Worm (Caenorhabditis elegans) whole organism, young adult: ENCODE data around the gene imp-2.

Source experiments
- B0019.2 ChIP-seq: fragments of 200-800 bp; sonication (Bioruptor generic); conservative IDR thresholded peaks from 2 replicates; pipeline ENCODE4 v1.3.6; 2022; ENCODE audit warnings: missing genetic modification reagents, missing genetic modification characterization, missing compliant biosample characterization
- B0035.1 ChIP-seq: sonication (generic microtip); optimal IDR thresholded peaks from 2 replicates; lab custom pipeline; 2016; ENCODE audit warnings: missing genetic modification characterization, mild to moderate bottlenecking, missing compliant biosample characterization, missing genotype, missing genetic modification reagents
- B0261.1 ChIP-seq: sonication (generic microtip); optimal IDR thresholded peaks from 2 replicates; lab custom pipeline; 2016; ENCODE audit warnings: mild to moderate bottlenecking, missing genetic modification characterization, moderate library complexity, missing compliant biosample characterization
- C17E4.6 ChIP-seq: fragments of 200-800 bp; sonication (Bioruptor generic); IDR thresholded peaks from 2 replicates; pipeline ENCODE4 v1.3.6; 2022; ENCODE audit warnings: missing genetic modification reagents, missing genetic modification characterization, missing compliant biosample characterization
- D2030.7 ChIP-seq: fragments of 200-800 bp; sonication (Bioruptor generic); IDR thresholded peaks from 2 replicates; pipeline ENCODE4 v1.3.6; 2022; ENCODE audit warnings: missing genetic modification reagents, missing genetic modification characterization, missing compliant biosample characterization
- F22D6.2 ChIP-seq: sonication (generic microtip); optimal IDR thresholded peaks from 2 replicates; lab custom pipeline; 2016; ENCODE audit warnings: mild to moderate bottlenecking, missing genetic modification characterization, missing compliant biosample characterization
- F23B12.7 ChIP-seq: sonication (generic microtip); optimal IDR thresholded peaks from 2 replicates; lab custom pipeline; 2017; ENCODE audit warnings: missing genetic modification characterization, mild to moderate bottlenecking, missing compliant biosample characterization, antibody characterized with exemption, moderate library complexity; ENCODE audit not compliant: insufficient read depth
- F33H1.4 ChIP-seq: fragments of 200-800 bp; sonication (Bioruptor generic); IDR thresholded peaks from 2 replicates; pipeline ENCODE4 v1.3.6; 2022; ENCODE audit warnings: missing genetic modification reagents, missing genetic modification characterization, missing compliant biosample characterization
- F37B4.10 ChIP-seq: fragments of 200-800 bp; sonication (Bioruptor generic); IDR thresholded peaks from 2 replicates; pipeline ENCODE4 v1.3.6; 2022; ENCODE audit warnings: missing genetic modification characterization, missing compliant biosample characterization
- F49E8.2 ChIP-seq: sonication (generic microtip); optimal IDR thresholded peaks from 3 replicates; lab custom pipeline; 2017; ENCODE audit warnings: missing genetic modification characterization, mild to moderate bottlenecking, missing compliant biosample characterization, antibody characterized with exemption, moderate library complexity; ENCODE audit not compliant: insufficient read depth
- F52B5.7 ChIP-seq: sonication (generic microtip); optimal IDR thresholded peaks from 2 replicates; lab custom pipeline; 2016; ENCODE audit warnings: mild to moderate bottlenecking, missing genetic modification characterization, missing compliant biosample characterization
- F57A8.1 ChIP-seq: fragments of 200-800 bp; sonication (Bioruptor generic); optimal IDR thresholded peaks from 2 replicates; lab custom pipeline; 2018; ENCODE audit warnings: mild to moderate bottlenecking, missing genetic modification characterization, moderate library complexity, missing compliant biosample characterization
- K12H6.12 ChIP-seq: fragments of 200-800 bp; sonication (Bioruptor generic); optimal IDR thresholded peaks from 2 replicates; lab custom pipeline; 2018; ENCODE audit warnings: mild to moderate bottlenecking, missing genetic modification characterization, missing compliant biosample characterization
- Y95B8A.8 ChIP-seq: fragments of 200-800 bp; sonication (Bioruptor generic); IDR thresholded peaks from 2 replicates; pipeline ENCODE4 v1.3.6; 2022; ENCODE audit warnings: missing genetic modification reagents, missing genetic modification characterization, missing compliant biosample characterization
- ZK185.1 ChIP-seq: sonication (generic microtip); optimal IDR thresholded peaks from 2 replicates; lab custom pipeline; 2016; ENCODE audit warnings: mild to moderate bottlenecking, missing genetic modification characterization, missing compliant biosample characterization; ENCODE audit not compliant: poor library complexity, severe bottlenecking
- akir-1 ChIP-seq: fragments of 200-800 bp; sonication (Bioruptor generic); optimal IDR thresholded peaks from 2 replicates; lab custom pipeline; 2018; ENCODE audit warnings: mild to moderate bottlenecking, missing genetic modification characterization, moderate library complexity, missing compliant biosample characterization
- ama-1 ChIP-seq, 3 experiments: fragments of 150-350 bp in 1 of 3; sonication (generic microtip) in 2 of 3; optimal IDR thresholded peaks; 2 replicates each; lab custom pipeline; 2014 to 2018; ENCODE audit warnings: missing biosample characterization in 2 of 3, missing genetic modification characterization in 2 of 3, missing genetic modification reagents in 2 of 3
- athp-1 ChIP-seq: sonication (generic microtip); optimal IDR thresholded peaks from 2 replicates; lab custom pipeline; 2017; ENCODE audit warnings: mild to moderate bottlenecking, missing genetic modification characterization, missing compliant biosample characterization
- ccch-3 ChIP-seq: fragments of 200-800 bp; sonication (Bioruptor generic); optimal IDR thresholded peaks from 2 replicates; lab custom pipeline; 2018; ENCODE audit warnings: mild to moderate bottlenecking, missing genetic modification characterization, missing compliant biosample characterization
- cebp-1 ChIP-seq, 2 experiments: fragments of 200-800 bp in 1 of 2; sonication (Bioruptor generic) in 1 of 2; sonication (generic microtip) in 1 of 2; IDR thresholded peaks in 1 of 2; optimal IDR thresholded peaks in 1 of 2; 2 replicates each; pipeline versions ENCODE4 v1.3.6 to Lab custom; 2017 to 2022; ENCODE audit warnings: missing compliant biosample characterization in 2 of 2, missing genetic modification characterization in 2 of 2, mild to moderate bottlenecking in 1 of 2, missing genetic modification reagents in 1 of 2, moderate library complexity in 1 of 2
- ceh-58 ChIP-seq: fragments of 200-800 bp; sonication (Bioruptor generic); IDR thresholded peaks from 2 replicates; pipeline ENCODE4 v1.3.6; 2022; ENCODE audit warnings: missing genetic modification characterization, missing compliant biosample characterization
- ceh-91 ChIP-seq: fragments of 200-800 bp; sonication (Bioruptor generic); IDR thresholded peaks from 2 replicates; pipeline ENCODE4 v1.3.6; 2022; ENCODE audit warnings: missing genetic modification reagents, missing genetic modification characterization, missing compliant biosample characterization
- dox-1 ChIP-seq: fragments of 200-800 bp; sonication (Bioruptor generic); IDR thresholded peaks from 2 replicates; pipeline ENCODE4 v1.3.6; 2022; ENCODE audit warnings: missing genetic modification reagents, missing genetic modification characterization, missing compliant biosample characterization
- efl-1 ChIP-seq: fragments of 150-350 bp; optimal IDR thresholded peaks from 2 replicates; lab custom pipeline; 2014; ENCODE audit warnings: missing biosample characterization, missing genetic modification reagents, missing genetic modification characterization
- egrh-3 ChIP-seq: fragments of 200-800 bp; sonication (Bioruptor generic); IDR thresholded peaks from 2 replicates; pipeline ENCODE4 v1.3.6; 2022; ENCODE audit warnings: missing genetic modification reagents, missing genetic modification characterization, missing compliant biosample characterization
- ets-4 ChIP-seq: fragments of 200-800 bp; sonication (Bioruptor generic); optimal IDR thresholded peaks from 2 replicates; lab custom pipeline; 2018; ENCODE audit warnings: mild to moderate bottlenecking, missing genetic modification characterization, missing compliant biosample characterization
- fkh-3 ChIP-seq: sonication (generic microtip); optimal IDR thresholded peaks from 2 replicates; lab custom pipeline; 2016; ENCODE audit warnings: mild to moderate bottlenecking, missing genetic modification characterization, missing compliant biosample characterization
- gei-17 ChIP-seq: fragments of 200-800 bp; sonication (Bioruptor generic); optimal IDR thresholded peaks from 2 replicates; lab custom pipeline; 2018; ENCODE audit warnings: mild to moderate bottlenecking, missing genetic modification characterization, missing compliant biosample characterization
- hlh-26 ChIP-seq: fragments of 200-800 bp; sonication (Bioruptor generic); conservative IDR thresholded peaks from 2 replicates; pipeline ENCODE4 v1.3.6; 2022; ENCODE audit warnings: missing genetic modification reagents, missing genetic modification characterization, missing compliant biosample characterization
- hrde-1 ChIP-seq: sonication (generic microtip); optimal IDR thresholded peaks from 2 replicates; lab custom pipeline; 2016; ENCODE audit warnings: missing genetic modification characterization, mild to moderate bottlenecking, missing compliant biosample characterization, moderate library complexity, missing genotype, missing genetic modification reagents, borderline replicate concordance
- let-607 ChIP-seq, 2 experiments: fragments of 200-800 bp in 1 of 2; sonication (Bioruptor generic) in 1 of 2; sonication (generic microtip) in 1 of 2; optimal IDR thresholded peaks; 2 replicates each; lab custom pipeline; 2016 to 2018; ENCODE audit warnings: mild to moderate bottlenecking in 2 of 2, missing compliant biosample characterization in 2 of 2, missing genetic modification characterization in 2 of 2, moderate library complexity in 2 of 2, missing genotype in 1 of 2
- lin-40 ChIP-seq: sonication (generic microtip); optimal IDR thresholded peaks from 2 replicates; lab custom pipeline; 2016; ENCODE audit warnings: missing genetic modification characterization, mild to moderate bottlenecking, missing compliant biosample characterization, missing genotype, missing genetic modification reagents
- lir-1 ChIP-seq: fragments of 200-800 bp; sonication (Bioruptor generic); conservative IDR thresholded peaks from 2 replicates; pipeline ENCODE4 v1.3.6; 2022; ENCODE audit warnings: missing genetic modification reagents, missing genetic modification characterization, missing compliant biosample characterization
- madf-8 ChIP-seq: fragments of 200-800 bp; sonication (Bioruptor generic); conservative IDR thresholded peaks from 2 replicates; pipeline ENCODE4 v1.3.6; 2022; ENCODE audit warnings: missing genetic modification reagents, missing genetic modification characterization, missing compliant biosample characterization
- mes-4 ChIP-seq: sonication (generic microtip); optimal IDR thresholded peaks from 2 replicates; lab custom pipeline; 2016; ENCODE audit warnings: missing genotype, missing genetic modification characterization, missing compliant biosample characterization
- nfyb-1 ChIP-seq: fragments of 200-800 bp; sonication (Bioruptor generic); IDR thresholded peaks from 2 replicates; pipeline ENCODE4 v1.3.6; 2022; ENCODE audit warnings: missing genetic modification reagents, missing genetic modification characterization, missing compliant biosample characterization
- nhr-120 ChIP-seq: fragments of 200-800 bp; sonication (Bioruptor generic); IDR thresholded peaks from 2 replicates; pipeline ENCODE4 v1.3.6; 2022; ENCODE audit warnings: missing genetic modification characterization, missing compliant biosample characterization
- nhr-179 ChIP-seq: sonication (generic microtip); optimal IDR thresholded peaks from 2 replicates; lab custom pipeline; 2016; ENCODE audit warnings: mild to moderate bottlenecking, missing genetic modification characterization, missing compliant biosample characterization
- nhr-90 ChIP-seq: sonication (generic microtip); optimal IDR thresholded peaks from 2 replicates; lab custom pipeline; 2016; ENCODE audit warnings: missing genotype, mild to moderate bottlenecking, missing genetic modification characterization, missing compliant biosample characterization
- rcor-1 ChIP-seq: fragments of 200-800 bp; sonication (Bioruptor generic); IDR thresholded peaks from 2 replicates; pipeline ENCODE4 v1.3.6; 2022; ENCODE audit warnings: missing genetic modification reagents, missing genetic modification characterization, missing compliant biosample characterization
- rec-8 ChIP-seq, 2 experiments: sonication (generic microtip); optimal IDR thresholded peaks; 2 replicates each; lab custom pipeline; 2016; ENCODE audit warnings: mild to moderate bottlenecking in 2 of 2, missing genetic modification characterization in 2 of 2, missing genetic modification reagents in 2 of 2, missing genotype in 2 of 2, missing biosample characterization in 1 of 2, missing compliant biosample characterization in 1 of 2, moderate library complexity in 1 of 2
- snpc-1.3 ChIP-seq: sonication (generic microtip); optimal IDR thresholded peaks from 2 replicates; lab custom pipeline; 2017; ENCODE audit warnings: missing genetic modification characterization, mild to moderate bottlenecking, missing compliant biosample characterization, antibody characterized with exemption, moderate library complexity, missing genotype, missing genetic modification reagents; ENCODE audit not compliant: insufficient read depth
- sptf-2 ChIP-seq: fragments of 200-800 bp; sonication (Bioruptor generic); optimal IDR thresholded peaks from 2 replicates; lab custom pipeline; 2018; ENCODE audit warnings: mild to moderate bottlenecking, missing genetic modification characterization, missing compliant biosample characterization
- xnd-1 ChIP-seq: sonication (generic microtip); optimal IDR thresholded peaks from 2 replicates; lab custom pipeline; 2016; ENCODE audit warnings: missing genotype, missing genetic modification reagents, missing genetic modification characterization, missing compliant biosample characterization
- ztf-25 ChIP-seq: fragments of 200-800 bp; sonication (Bioruptor generic); IDR thresholded peaks from 2 replicates; pipeline ENCODE4 v1.3.6; 2022; ENCODE audit warnings: missing genetic modification reagents, missing genetic modification characterization, missing compliant biosample characterization
- ztf-6 ChIP-seq: fragments of 200-800 bp; sonication (Bioruptor generic); IDR thresholded peaks from 2 replicates; pipeline ENCODE4 v1.3.6; 2022; ENCODE audit warnings: missing genetic modification reagents, missing genetic modification characterization, missing compliant biosample characterization

imp-2 gene

DNA sequence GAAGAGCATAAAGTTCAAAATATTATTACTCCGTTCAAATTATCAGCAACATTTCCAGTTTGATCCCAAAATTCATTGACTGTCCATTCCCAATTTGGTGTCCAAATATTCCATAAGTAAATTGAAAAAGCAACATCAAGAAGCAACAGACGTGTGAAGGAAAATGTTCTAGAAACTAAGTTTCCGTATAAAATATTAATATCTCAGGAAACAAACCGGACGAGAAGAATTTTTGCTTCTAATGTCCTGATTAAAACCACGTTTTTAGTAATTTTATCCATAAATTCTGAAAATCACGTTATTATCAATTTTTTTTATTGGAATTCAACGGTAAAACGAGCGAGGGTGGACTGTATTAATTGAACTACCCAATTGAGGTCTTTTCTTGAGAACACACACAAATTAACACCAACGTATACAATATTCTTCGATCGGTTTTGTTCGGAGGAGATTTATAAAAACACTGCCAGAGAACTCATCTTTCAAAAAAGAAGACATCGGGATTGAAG is 28.3 kb upstream of the imp-2 start, which contains the start of gene pigq-1 (continued):
- no peak for TF ChIP-seq ceh-58 (GFP tag; lab: Robert Waterston, UW)
- no peak for TF ChIP-seq B0261.1 (tag; lab: Kevin White, UChicago)
- no peak for TF ChIP-seq ccch-3 (GFP tag; lab: Kevin White, UChicago)
- TF ChIP-seq let-607 (tag; optimal IDR thresholded peaks at IDR 0.05; lab: Kevin White, UChicago), result peak in 1 of 2 experiments; percentile 34
- TF ChIP-seq F52B5.7 (tag; lab: Kevin White, UChicago), result no peak
- TF ChIP-seq K12H6.12 (tag; lab: Kevin White, UChicago), result no peak
- TF ChIP-seq xnd-1 (tag; lab: Kevin White, UChicago), result peak; percentile 28
- peak; percentile 83 for TF ChIP-seq ZK185.1
- no peak for TF ChIP-seq F57A8.1 (GFP tag; lab: Kevin White, UChicago)
- no peak for TF ChIP-seq dox-1 (GFP tag; lab: Robert Waterston, UW)
- TF ChIP-seq F49E8.2 (tag; lab: Kevin White, UChicago), result peak; percentile 86
- TF ChIP-seq lir-1 (GFP tag; lab: Robert Waterston, UW), result no peak
- no peak for TF ChIP-seq hlh-26 (GFP tag; lab: Robert Waterston, UW)
- peak; percentile 38 for TF ChIP-seq lin-40
- 0 out of 2 replicates have a peak, but pooled peaks have one; percentile 19 for TF ChIP-seq D2030.7 (GFP tag; lab: Robert Waterston, UW)
- TF ChIP-seq C17E4.6 (GFP tag; lab: Robert Waterston, UW), result 0 out of 2 replicates have a peak, but pooled peaks have one; percentile 6
- TF ChIP-seq ceh-91 (GFP tag; lab: Robert Waterston, UW), result no peak
- TF ChIP-seq B0019.2 (GFP tag; lab: Robert Waterston, UW), result no peak
- TF ChIP-seq F23B12.7, result no peak
- no peak for TF ChIP-seq cebp-1 (GFP tag; IDR thresholded peaks at IDR 0.05; lab: Robert Waterston, UW)
- peak; percentile 35 for TF ChIP-seq cebp-1 (tag; optimal IDR thresholded peaks at IDR 0.05; lab: Kevin White, UChicago)
- TF ChIP-seq gei-17 (GFP tag; lab: Kevin White, UChicago), result no peak
- peak; percentile 90 for TF ChIP-seq ama-1 (optimal IDR thresholded peaks at IDR 0.05; lab: Kevin White, UChicago)
- no peak for TF ChIP-seq ama-1 (GFP tag; optimal IDR thresholded peaks at IDR 0.05; lab: Kevin White, UChicago)
- peak; percentile 71; the same call in 1 of the 2 replicates for TF ChIP-seq nfyb-1 (GFP tag; lab: Robert Waterston, UW)
- peak; percentile 19 to 39 for TF ChIP-seq rec-8 (tag; optimal IDR thresholded peaks at IDR 0.05; lab: Kevin White, UChicago)
- no peak for TF ChIP-seq ets-4
- TF ChIP-seq egrh-3 (GFP tag; lab: Robert Waterston, UW), result no peak
- peak; percentile 90 for TF ChIP-seq hrde-1 (tag; lab: Kevin White, UChicago)
- TF ChIP-seq athp-1 (tag; lab: Kevin White, UChicago), result peak; percentile 52
- no peak for TF ChIP-seq madf-8
- no peak for TF ChIP-seq mes-4 (tag; lab: Kevin White, UChicago)
- TF ChIP-seq rcor-1 (GFP tag; lab: Robert Waterston, UW), result no peak
- peak; percentile 74 for TF ChIP-seq B0035.1 (tag; lab: Kevin White, UChicago)
- TF ChIP-seq F37B4.10, result no peak
- no peak for TF ChIP-seq ztf-6 (GFP tag; lab: Robert Waterston, UW)
- TF ChIP-seq ztf-25 (GFP tag; lab: Robert Waterston, UW), result no peak
- TF ChIP-seq efl-1, result no peak
- TF ChIP-seq snpc-1.3 (tag; lab: Kevin White, UChicago), result peak; percentile 72
- no peak for TF ChIP-seq sptf-2 (GFP tag; lab: Kevin White, UChicago)
- no peak for TF ChIP-seq akir-1 (GFP tag; lab: Kevin White, UChicago)
- no peak for TF ChIP-seq F33H1.4 (GFP tag; lab: Robert Waterston, UW)
- peak; percentile 86 for TF ChIP-seq fkh-3 (tag; lab: Kevin White, UChicago)
- TF ChIP-seq nhr-179, result no peak
- no peak for TF ChIP-seq nhr-120 (GFP tag; lab: Robert Waterston, UW)
- 0 out of 2 replicates have a peak, but pooled peaks have one; percentile 36 for TF ChIP-seq Y95B8A.8
- no peak for TF ChIP-seq F22D6.2
- no peak for TF ChIP-seq nhr-90 (tag; lab: Kevin White, UChicago)
